Worm (Caenorhabditis elegans) whole organism, L2 larva: ENCODE results near the gene mfsd-10.

Source experiments
- C34F6.9 ChIP-seq: fragments of 150-350 bp; optimal IDR thresholded peaks from 2 replicates; lab custom pipeline; 2014; ENCODE audit warnings: missing biosample characterization, missing genetic modification characterization
- F13H6.1 ChIP-seq: sonication (generic microtip); optimal IDR thresholded peaks from 2 replicates; lab custom pipeline; 2016; ENCODE audit warnings: missing genetic modification characterization, missing compliant biosample characterization
- R02D3.7 ChIP-seq: fragments of 150-350 bp; optimal IDR thresholded peaks from 2 replicates; lab custom pipeline; 2014; ENCODE audit warnings: missing biosample characterization, missing genetic modification characterization
- Y55F3AM.14 ChIP-seq: fragments of 200-800 bp; sonication (Bioruptor generic); optimal IDR thresholded peaks from 2 replicates; lab custom pipeline; 2018; ENCODE audit warnings: mild to moderate bottlenecking, missing genetic modification characterization, missing compliant biosample characterization
- ZK546.5 ChIP-seq: sonication (generic microtip); optimal IDR thresholded peaks from 2 replicates; lab custom pipeline; 2017; ENCODE audit warnings: missing biosample characterization, missing genetic modification characterization
- alr-1 ChIP-seq: fragments of 150-350 bp; optimal IDR thresholded peaks from 2 replicates; lab custom pipeline; 2014; ENCODE audit warnings: missing biosample characterization, missing genetic modification characterization
- aly-2 ChIP-seq: fragments of 150-350 bp; optimal IDR thresholded peaks from 2 replicates; lab custom pipeline; 2014; ENCODE audit warnings: missing biosample characterization, missing genetic modification characterization
- ama-1 ChIP-seq: fragments of 150-350 bp; optimal IDR thresholded peaks from 2 replicates; lab custom pipeline; 2018; ENCODE audit warnings: inconsistent platforms
- blmp-1 ChIP-seq: sonication (generic microtip); optimal IDR thresholded peaks from 2 replicates; lab custom pipeline; 2017; ENCODE audit warnings: missing genetic modification characterization, mild to moderate bottlenecking, missing compliant biosample characterization, antibody characterized with exemption, moderate library complexity; ENCODE audit not compliant: insufficient read depth
- ceh-16 ChIP-seq: fragments of 150-350 bp; optimal IDR thresholded peaks from 2 replicates; lab custom pipeline; 2014; ENCODE audit warnings: missing biosample characterization, missing genetic modification characterization
- ceh-82 ChIP-seq: fragments of 150-350 bp; optimal IDR thresholded peaks from 2 replicates; lab custom pipeline; 2014; ENCODE audit warnings: missing biosample characterization, missing genetic modification characterization
- crh-2 ChIP-seq: sonication (generic microtip); optimal IDR thresholded peaks from 2 replicates; lab custom pipeline; 2017; ENCODE audit warnings: missing biosample characterization, missing genetic modification characterization
- dmd-4 ChIP-seq: sonication (generic microtip); optimal IDR thresholded peaks from 2 replicates; lab custom pipeline; 2017; ENCODE audit warnings: missing biosample characterization, missing genetic modification characterization
- egl-27 ChIP-seq: sonication (generic microtip); optimal IDR thresholded peaks from 3 replicates; lab custom pipeline; 2017; ENCODE audit warnings: missing biosample characterization, missing genetic modification reagents, missing genetic modification characterization
- elt-1 ChIP-seq: fragments of 150-350 bp; optimal IDR thresholded peaks from 2 replicates; lab custom pipeline; 2014; ENCODE audit warnings: missing biosample characterization, missing genetic modification characterization
- elt-3 ChIP-seq: sonication (generic microtip); optimal IDR thresholded peaks from 2 replicates; lab custom pipeline; 2017; ENCODE audit warnings: missing biosample characterization, missing genetic modification characterization
- fos-1 ChIP-seq: fragments of 150-350 bp; optimal IDR thresholded peaks from 2 replicates; lab custom pipeline; 2014; ENCODE audit warnings: missing biosample characterization, missing genetic modification characterization
- gmeb-1 ChIP-seq: fragments of 150-350 bp; optimal IDR thresholded peaks from 2 replicates; lab custom pipeline; 2014; ENCODE audit warnings: missing biosample characterization, missing genetic modification characterization
- lin-11 ChIP-seq: fragments of 150-350 bp; sonication (generic microtip); optimal IDR thresholded peaks from 2 replicates; lab custom pipeline; 2014; ENCODE audit warnings: missing biosample characterization, missing genetic modification characterization, inconsistent platforms, mixed read lengths
- lin-13 ChIP-seq: fragments of 150-350 bp; optimal IDR thresholded peaks from 2 replicates; lab custom pipeline; 2014; ENCODE audit warnings: missing biosample characterization, missing genetic modification reagents, missing genetic modification characterization
- lin-39 ChIP-seq: fragments of 150-350 bp; optimal IDR thresholded peaks from 2 replicates; lab custom pipeline; 2014; ENCODE audit warnings: missing biosample characterization, missing genetic modification reagents, missing genetic modification characterization
- lsy-2 ChIP-seq, 2 experiments: fragments of 150-350 bp in 1 of 2; sonication (generic microtip) in 1 of 2; optimal IDR thresholded peaks; 2 replicates each; lab custom pipeline; 2014 to 2017; ENCODE audit warnings: missing biosample characterization in 2 of 2, missing genetic modification characterization in 2 of 2
- mab-5 ChIP-seq: fragments of 150-350 bp; optimal IDR thresholded peaks from 2 replicates; lab custom pipeline; 2014; ENCODE audit warnings: missing biosample characterization, missing genetic modification characterization
- mbf-1 ChIP-seq: sonication (generic microtip); optimal IDR thresholded peaks from 2 replicates; lab custom pipeline; 2017; ENCODE audit warnings: missing biosample characterization, missing genetic modification characterization
- mdl-1 ChIP-seq, 2 experiments: fragments of 150-350 bp in 1 of 2; sonication (generic microtip) in 1 of 2; optimal IDR thresholded peaks; 2 replicates each; lab custom pipeline; 2017; ENCODE audit warnings: missing biosample characterization in 2 of 2, missing genetic modification characterization in 2 of 2
- nhr-10 ChIP-seq: sonication (generic microtip); optimal IDR thresholded peaks from 2 replicates; lab custom pipeline; 2017; ENCODE audit warnings: missing biosample characterization, missing genetic modification characterization
- nhr-11 ChIP-seq: fragments of 150-350 bp; optimal IDR thresholded peaks from 2 replicates; lab custom pipeline; 2014; ENCODE audit warnings: missing biosample characterization, missing genetic modification characterization
- nhr-12 ChIP-seq: fragments of 150-350 bp; optimal IDR thresholded peaks from 2 replicates; lab custom pipeline; 2014; ENCODE audit warnings: missing biosample characterization, missing genetic modification characterization
- nhr-129 ChIP-seq: fragments of 150-350 bp; optimal IDR thresholded peaks from 2 replicates; lab custom pipeline; 2014; ENCODE audit warnings: missing biosample characterization, missing genetic modification characterization
- nhr-21 ChIP-seq: fragments of 150-350 bp; optimal IDR thresholded peaks from 2 replicates; lab custom pipeline; 2014; ENCODE audit warnings: missing biosample characterization, missing genetic modification characterization
- nhr-23 ChIP-seq: fragments of 150-350 bp; optimal IDR thresholded peaks from 2 replicates; lab custom pipeline; 2014; ENCODE audit warnings: missing biosample characterization, missing genetic modification reagents, missing genetic modification characterization
- nhr-237 ChIP-seq: fragments of 150-350 bp; optimal IDR thresholded peaks from 2 replicates; lab custom pipeline; 2014; ENCODE audit warnings: missing biosample characterization, missing genetic modification characterization
- nhr-25 ChIP-seq: fragments of 150-350 bp; sonication (generic microtip); optimal IDR thresholded peaks from 3 replicates; lab custom pipeline; 2014; ENCODE audit warnings: missing biosample characterization, missing genetic modification characterization
- nhr-6 ChIP-seq: fragments of 150-350 bp; optimal IDR thresholded peaks from 2 replicates; lab custom pipeline; 2014; ENCODE audit warnings: missing biosample characterization, missing genetic modification characterization
- peb-1 ChIP-seq: fragments of 150-350 bp; optimal IDR thresholded peaks from 2 replicates; lab custom pipeline; 2014; ENCODE audit warnings: missing biosample characterization, missing genetic modification characterization
- sem-4 ChIP-seq: fragments of 150-350 bp; optimal IDR thresholded peaks from 2 replicates; lab custom pipeline; 2014; ENCODE audit warnings: missing biosample characterization, missing genetic modification reagents, missing genetic modification characterization
- skn-1 ChIP-seq: sonication (generic microtip); optimal IDR thresholded peaks from 2 replicates; lab custom pipeline; 2017; ENCODE audit warnings: missing biosample characterization, missing genetic modification characterization
- sma-3 ChIP-seq: sonication (generic microtip); optimal IDR thresholded peaks from 2 replicates; lab custom pipeline; 2016; ENCODE audit warnings: missing genetic modification reagents, missing genetic modification characterization, missing compliant biosample characterization
- sma-9 ChIP-seq, 2 experiments: fragments of 150-350 bp in 1 of 2; sonication (generic microtip) in 1 of 2; optimal IDR thresholded peaks; 2 replicates each; lab custom pipeline; 2014 to 2016; ENCODE audit warnings: missing genetic modification characterization in 2 of 2, mild to moderate bottlenecking in 1 of 2, missing biosample characterization in 1 of 2, missing compliant biosample characterization in 1 of 2, missing genetic modification reagents in 1 of 2, moderate library complexity in 1 of 2
- snpc-4 ChIP-seq: fragments of 150-350 bp; optimal IDR thresholded peaks from 2 replicates; lab custom pipeline; 2014; ENCODE audit warnings: missing biosample characterization, missing genetic modification characterization
- unc-39 ChIP-seq: fragments of 150-350 bp; optimal IDR thresholded peaks from 2 replicates; lab custom pipeline; 2014; ENCODE audit warnings: missing biosample characterization, missing genetic modification characterization
- unc-55 ChIP-seq: fragments of 150-350 bp; sonication (generic microtip); optimal IDR thresholded peaks from 3 replicates; lab custom pipeline; 2014; ENCODE audit warnings: missing biosample characterization, missing genetic modification reagents, missing genetic modification characterization
- unc-62 ChIP-seq: fragments of 150-350 bp; optimal IDR thresholded peaks from 2 replicates; lab custom pipeline; 2014; ENCODE audit warnings: missing biosample characterization, missing genetic modification reagents, missing genetic modification characterization
- zag-1 ChIP-seq: fragments of 150-350 bp; optimal IDR thresholded peaks from 2 replicates; lab custom pipeline; 2014; ENCODE audit warnings: missing biosample characterization, missing genetic modification characterization
- ztf-1 ChIP-seq: fragments of 200-800 bp; sonication (Bioruptor generic); conservative IDR thresholded peaks from 2 replicates; pipeline ENCODE4 v1.3.6; 2022; ENCODE audit warnings: missing genetic modification characterization, missing compliant biosample characterization
- ztf-11 ChIP-seq: sonication (generic microtip); optimal IDR thresholded peaks from 2 replicates; lab custom pipeline; 2017; ENCODE audit warnings: missing biosample characterization, missing genetic modification characterization
- ztf-4 ChIP-seq: fragments of 150-350 bp; optimal IDR thresholded peaks from 2 replicates; lab custom pipeline; 2014; ENCODE audit warnings: missing biosample characterization, missing genetic modification characterization

mfsd-10 gene

ce11 chrX:17392182-17392581 is 23.7 kb upstream of the mfsd-10 start:
- no peak for TF ChIP-seq ZK546.5 (tag; lab: Kevin White, UChicago)
- peak; percentile 85 for TF ChIP-seq sma-9 (GFP tag; optimal IDR thresholded peaks at IDR 0.05; lab: Kevin White, UChicago)
- TF ChIP-seq sma-9 (tag; optimal IDR thresholded peaks at IDR 0.05; lab: Kevin White, UChicago) = no peak
- no peak for TF ChIP-seq elt-3
- no peak for TF ChIP-seq alr-1 (tag; lab: Kevin White, UChicago)
- TF ChIP-seq egl-27 (tag; lab: Kevin White, UChicago) = no peak
- peak; percentile 68 for TF ChIP-seq nhr-25
- no peak for TF ChIP-seq lin-39 (tag; lab: Kevin White, UChicago)
- no peak for TF ChIP-seq nhr-23 (tag; lab: Kevin White, UChicago)
- peak; percentile 85 for TF ChIP-seq C34F6.9 (tag; lab: Kevin White, UChicago)
- TF ChIP-seq ceh-82 (tag; lab: Kevin White, UChicago) = no peak
- peak; percentile 35 to 75 for TF ChIP-seq lsy-2 (tag; optimal IDR thresholded peaks at IDR 0.05; lab: Kevin White, UChicago)
- peak in 1 of 2 experiments; percentile 24 for TF ChIP-seq mdl-1 (tag; optimal IDR thresholded peaks at IDR 0.05; lab: Kevin White, UChicago)
- TF ChIP-seq gmeb-1 (tag; lab: Kevin White, UChicago) = peak; percentile 39
- no peak for TF ChIP-seq R02D3.7 (tag; lab: Kevin White, UChicago)
- no peak for TF ChIP-seq skn-1 (tag; lab: Kevin White, UChicago)
- no peak for TF ChIP-seq dmd-4 (tag; lab: Kevin White, UChicago)
- no peak for TF ChIP-seq nhr-12
- no peak for TF ChIP-seq ztf-1 (GFP tag; lab: Robert Waterston, UW)
- no peak for TF ChIP-seq aly-2 (tag; lab: Kevin White, UChicago)
- no peak for TF ChIP-seq ama-1
- TF ChIP-seq elt-1 = no peak
- peak; percentile 74 for TF ChIP-seq F13H6.1
- peak; percentile 39 for TF ChIP-seq snpc-4 (tag; lab: Kevin White, UChicago)
- TF ChIP-seq sma-3 (GFP tag; lab: Kevin White, UChicago) = peak; percentile 80
- TF ChIP-seq unc-62 (GFP tag; lab: Kevin White, UChicago) = no peak
- TF ChIP-seq lin-11 (tag; lab: Kevin White, UChicago) = peak; percentile 65
- peak; percentile 26 for TF ChIP-seq blmp-1
- TF ChIP-seq crh-2 = peak; percentile 78
- TF ChIP-seq sem-4 = peak; percentile 71
- TF ChIP-seq fos-1 (tag; lab: Kevin White, UChicago) = peak; percentile 70
- peak; percentile 68 for TF ChIP-seq lin-13 (GFP tag; lab: Kevin White, UChicago)
- peak; percentile 83 for TF ChIP-seq nhr-129 (tag; lab: Kevin White, UChicago)
- no peak for TF ChIP-seq nhr-237 (tag; lab: Kevin White, UChicago)
- TF ChIP-seq ztf-11 (tag; lab: Kevin White, UChicago) = no peak
- TF ChIP-seq nhr-10 (tag; lab: Kevin White, UChicago) = no peak
- peak; percentile 49 for TF ChIP-seq mab-5
- TF ChIP-seq nhr-6 (tag; lab: Kevin White, UChicago) = peak; percentile 25
- no peak for TF ChIP-seq nhr-11 (tag; lab: Kevin White, UChicago)
- no peak for TF ChIP-seq mbf-1 (tag; lab: Kevin White, UChicago)
- peak; percentile 42 for TF ChIP-seq zag-1 (tag; lab: Kevin White, UChicago)
- TF ChIP-seq ceh-16 = peak; percentile 1
- peak; percentile 86 for TF ChIP-seq unc-55 (GFP tag; lab: Kevin White, UChicago)
- no peak for TF ChIP-seq Y55F3AM.14 (GFP tag; lab: Kevin White, UChicago)
- peak; percentile 48 for TF ChIP-seq ztf-4 (tag; lab: Kevin White, UChicago)
- TF ChIP-seq nhr-21 (tag; lab: Kevin White, UChicago) = peak; percentile 32
- TF ChIP-seq unc-39 (tag; lab: Kevin White, UChicago) = no peak
- TF ChIP-seq peb-1 (tag; lab: Kevin White, UChicago) = no peak
- TF ChIP-seq, all 48 proteins: peak for 23
